Fruit fly (Drosophila melanogaster) whole organism, adult: Measurements from ENCODE around the gene pyd.
A peak's percentile ranks its signal among the peaks of the same experiment; 100 is the strongest.

Experiments
- CG14711 ChIP-seq: fragments of 200-800 bp; sonication (Bioruptor generic); optimal IDR thresholded peaks from 2 replicates; lab custom pipeline; 2018; ENCODE audit warnings: missing biosample characterization, mild to moderate bottlenecking, missing genetic modification characterization, moderate library complexity
- CG7045 ChIP-seq: fragments of 200-800 bp; sonication (Bioruptor generic); optimal IDR thresholded peaks from 2 replicates; lab custom pipeline; 2017; ENCODE audit warnings: missing biosample characterization, mild to moderate bottlenecking, missing genetic modification characterization
- Hr96 ChIP-seq: fragments of 200-800 bp; sonication (Bioruptor generic); optimal IDR thresholded peaks from 2 replicates; lab custom pipeline; 2016; ENCODE audit warnings: missing biosample characterization, missing genetic modification characterization
- bab1 ChIP-seq: fragments of 200-800 bp; sonication (Bioruptor generic); optimal IDR thresholded peaks from 3 replicates; lab custom pipeline; 2019; ENCODE audit warnings: missing biosample characterization, mild to moderate bottlenecking, missing genetic modification characterization, moderate library complexity
- kay ChIP-seq: fragments of 200-800 bp; sonication (Bioruptor generic); peaks from one replicate; lab custom pipeline; 2016; ENCODE audit warnings: missing biosample characterization, missing genetic modification characterization, borderline replicate concordance
- tj ChIP-seq: fragments of 200-800 bp; sonication (Bioruptor generic); optimal IDR thresholded peaks from 3 replicates; lab custom pipeline; 2017; ENCODE audit warnings: missing biosample characterization, mild to moderate bottlenecking, missing genetic modification characterization, moderate library complexity

DNA sequence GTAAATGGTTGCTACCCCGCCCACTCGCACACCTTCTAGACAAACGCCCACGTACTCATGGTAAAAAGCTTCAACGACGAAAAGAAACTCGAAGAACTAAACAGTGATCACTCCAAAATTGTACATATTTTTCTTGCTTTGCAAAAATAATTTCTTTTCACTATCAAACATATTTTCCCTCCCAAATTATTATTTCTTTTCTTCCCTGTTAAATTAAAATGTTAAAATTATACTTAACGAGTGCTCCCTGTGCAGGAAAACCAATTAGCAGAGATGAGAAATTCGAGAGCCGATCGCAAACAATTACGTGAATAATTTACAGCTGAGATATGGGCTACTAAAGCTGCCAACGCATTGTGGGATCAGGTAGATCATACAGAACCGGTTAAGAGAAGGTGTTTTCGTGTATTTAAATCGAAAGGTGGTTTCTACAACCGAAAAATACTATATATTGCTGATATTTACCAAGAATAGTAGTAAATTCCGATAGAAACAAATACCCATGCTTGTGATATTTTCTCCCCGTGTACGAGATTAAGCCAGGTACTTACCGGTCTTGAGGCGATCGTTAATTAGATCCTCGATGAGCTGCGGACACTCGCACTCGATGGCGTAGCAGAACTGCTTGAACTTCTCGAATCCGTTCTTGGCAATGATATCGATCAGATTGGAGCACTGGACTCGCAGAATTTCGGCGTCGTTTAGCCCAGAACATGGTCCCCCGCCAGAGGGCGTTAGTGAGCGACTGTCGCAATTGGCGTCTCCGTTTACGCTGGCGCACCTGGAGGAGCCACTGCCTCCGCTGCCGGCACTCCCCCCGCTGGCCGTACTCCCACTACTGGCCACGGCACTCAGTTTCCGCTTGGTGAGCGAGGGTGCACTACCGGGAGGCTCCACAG, 1.3 kb downstream of the pyd start:
- TF ChIP-seq kay (GFP tag; lab: Kevin White, UChicago) (no peak), tj (GFP tag; lab: Kevin White, UChicago) (no peak), CG14711 (tag; lab: Kevin White, UChicago) (peak; percentile 20), Hr96 (GFP tag; lab: Kevin White, UChicago) (no peak), bab1 (GFP tag; lab: Kevin White, UChicago) (peak; percentile 75), CG7045 (GFP tag; lab: Kevin White, UChicago) (no peak)
